Worm (Caenorhabditis elegans) whole organism, L4/young adult: Measurements from ENCODE around the gene C31H2.3.

Experiments used
- W03F9.2 ChIP-seq: fragments of 150-350 bp; optimal IDR thresholded peaks from 2 replicates; lab custom pipeline; 2014; ENCODE audit warnings: missing biosample characterization, missing genetic modification characterization
- dao-5 ChIP-seq: sonication (generic microtip); optimal IDR thresholded peaks from 2 replicates; lab custom pipeline; 2016; ENCODE audit warnings: missing genotype, missing genetic modification characterization, moderate library complexity, missing compliant biosample characterization
- him-1 ChIP-seq: sonication (generic microtip); optimal IDR thresholded peaks from 2 replicates; lab custom pipeline; 2016; ENCODE audit warnings: missing genotype, missing genetic modification reagents, missing genetic modification characterization, missing compliant biosample characterization

DNA sequence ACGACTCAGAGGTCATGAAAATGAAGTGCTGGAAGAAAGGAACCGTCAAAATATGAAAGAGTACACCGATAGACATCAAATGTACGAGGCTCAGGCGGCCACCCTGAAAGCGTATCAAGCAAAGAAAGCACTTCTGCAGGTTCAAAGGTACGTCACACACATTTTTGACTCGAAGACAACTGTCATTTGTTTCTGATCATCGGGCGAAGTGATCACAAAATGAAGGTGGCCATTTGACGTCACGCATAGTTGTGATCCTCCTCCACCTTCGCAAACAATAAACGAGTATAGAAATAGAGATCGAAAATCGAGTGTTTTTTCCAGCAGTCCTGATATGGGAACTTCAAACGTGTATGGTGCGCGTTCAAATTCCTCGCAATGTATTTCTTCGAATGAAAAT is 45.1 kb upstream of the C31H2.3 start:
- no peak for TF ChIP-seq dao-5 (tag; lab: Kevin White, UChicago)
- no peak for TF ChIP-seq him-1
- TF ChIP-seq W03F9.2 (tag; lab: Kevin White, UChicago): no peak
